Worm (Caenorhabditis elegans): ENCODE data around the gene nhr-86.

- TF ChIP-seq pha-2 (tag; optimal IDR thresholded peaks at IDR 0.05) (no peak), sox-2 (GFP tag; IDR thresholded peaks at IDR 0.05) (no peak), hlh-6 (tag; optimal IDR thresholded peaks at IDR 0.05) (no peak), lim-6 (tag; optimal IDR thresholded peaks at IDR 0.05) (no peak), C38D4.7 (GFP tag; optimal IDR thresholded peaks at IDR 0.05) (no peak), ttx-3 (tag; optimal IDR thresholded peaks at IDR 0.05) (no peak)
Observed at ce11 chrV:2031454-2031853, 35.2 kb downstream of the nhr-86 start, which contains the start of gene hil-6.

Measured in whole organism, late embryonic.